Worm (Caenorhabditis elegans) whole organism, L4 larva: ENCODE measurements around the gene F47C12.13.

Experiments used
- F49E8.2 ChIP-seq: sonication (generic microtip); optimal IDR thresholded peaks from 2 replicates; lab custom pipeline; 2016; ENCODE audit warnings: missing compliant biosample characterization, mild to moderate bottlenecking, missing genetic modification characterization, borderline replicate concordance
- T20F7.1 ChIP-seq: fragments of 200-800 bp; sonication (Bioruptor generic); optimal IDR thresholded peaks from 2 replicates; lab custom pipeline; 2018; ENCODE audit warnings: mild to moderate bottlenecking, missing genetic modification characterization, missing compliant biosample characterization
- ZK337.2 ChIP-seq: fragments of 200-800 bp; sonication (Bioruptor generic); IDR thresholded peaks from 2 replicates; pipeline ENCODE4 v1.3.6; 2022; ENCODE audit warnings: missing genetic modification reagents, missing genetic modification characterization, missing compliant biosample characterization
- aha-1 ChIP-seq: fragments of 150-350 bp; peaks from one replicate; lab custom pipeline; 2014; ENCODE audit warnings: missing biosample characterization, missing genetic modification characterization
- ceh-82 ChIP-seq: sonication (generic microtip); optimal IDR thresholded peaks from 2 replicates; lab custom pipeline; 2017; ENCODE audit warnings: missing biosample characterization, missing genetic modification characterization
- cey-2 ChIP-seq: sonication (generic microtip); optimal IDR thresholded peaks from 3 replicates; lab custom pipeline; 2017; ENCODE audit warnings: missing genetic modification characterization, mild to moderate bottlenecking, missing compliant biosample characterization, antibody characterized with exemption, borderline replicate concordance; ENCODE audit not compliant: insufficient read depth
- ctbp-1 ChIP-seq: fragments of 200-800 bp; sonication (Bioruptor generic); IDR thresholded peaks from 2 replicates; pipeline ENCODE4 v1.3.6; 2022; ENCODE audit warnings: missing genetic modification reagents, missing genetic modification characterization, missing compliant biosample characterization
- daf-16 ChIP-seq, 3 experiments: sonication (generic microtip); optimal IDR thresholded peaks; 2 replicates each; lab custom pipeline; 2016 to 2017; ENCODE audit warnings: missing genetic modification characterization in 3 of 3, missing genetic modification reagents in 3 of 3, mild to moderate bottlenecking in 2 of 3, missing compliant biosample characterization in 2 of 3, missing biosample characterization in 1 of 3, moderate library complexity in 1 of 3
- daf-19 ChIP-seq: fragments of 200-800 bp; sonication (Bioruptor generic); conservative IDR thresholded peaks from 2 replicates; pipeline ENCODE4 v1.3.6; 2022; ENCODE audit warnings: missing genetic modification characterization, missing compliant biosample characterization
- dmd-6 ChIP-seq: fragments of 200-800 bp; sonication (Bioruptor generic); IDR thresholded peaks from 2 replicates; pipeline ENCODE4 v1.3.6; 2022; ENCODE audit warnings: missing genetic modification reagents, missing genetic modification characterization, missing compliant biosample characterization
- dve-1 ChIP-seq: sonication (generic microtip); optimal IDR thresholded peaks from 2 replicates; lab custom pipeline; 2017; ENCODE audit warnings: antibody characterized with exemption, mild to moderate bottlenecking, missing genetic modification characterization, missing compliant biosample characterization; ENCODE audit not compliant: insufficient read depth
- egl-27 ChIP-seq: sonication (generic microtip); optimal IDR thresholded peaks from 3 replicates; lab custom pipeline; 2017; ENCODE audit warnings: missing biosample characterization, missing genetic modification reagents, missing genetic modification characterization
- fkh-10 ChIP-seq: fragments of 150-350 bp; optimal IDR thresholded peaks from 2 replicates; lab custom pipeline; 2014; ENCODE audit warnings: missing biosample characterization, missing genetic modification reagents, missing genetic modification characterization
- fos-1 ChIP-seq: fragments of 150-350 bp; optimal IDR thresholded peaks from 2 replicates; lab custom pipeline; 2014; ENCODE audit warnings: missing biosample characterization, missing genetic modification characterization
- hlh-11 ChIP-seq: fragments of 200-800 bp; sonication (Bioruptor generic); optimal IDR thresholded peaks from 2 replicates; lab custom pipeline; 2018; ENCODE audit warnings: mild to moderate bottlenecking, missing genetic modification characterization, missing compliant biosample characterization
- jun-1 ChIP-seq: fragments of 150-350 bp; optimal IDR thresholded peaks from 2 replicates; lab custom pipeline; 2014; ENCODE audit warnings: missing biosample characterization, missing genetic modification reagents, missing genetic modification characterization
- lim-7 ChIP-seq: fragments of 200-800 bp; sonication (Bioruptor generic); IDR thresholded peaks from 2 replicates; pipeline ENCODE4 v1.3.6; 2022; ENCODE audit warnings: missing genetic modification characterization, missing compliant biosample characterization
- lin-1 ChIP-seq: fragments of 200-800 bp; sonication (Bioruptor generic); IDR thresholded peaks from 2 replicates; pipeline ENCODE4 v1.3.6; 2022; ENCODE audit warnings: missing genetic modification reagents, missing genetic modification characterization, missing compliant biosample characterization
- lin-39 ChIP-seq: fragments of 150-350 bp; optimal IDR thresholded peaks from 2 replicates; lab custom pipeline; 2014; ENCODE audit warnings: missing biosample characterization, missing genetic modification reagents, missing genetic modification characterization
- lsy-2 ChIP-seq, 2 experiments: fragments of 150-350 bp in 1 of 2; sonication (generic microtip) in 1 of 2; optimal IDR thresholded peaks; 2 replicates each; lab custom pipeline; 2014 to 2017; ENCODE audit warnings: missing biosample characterization in 2 of 2, missing genetic modification characterization in 2 of 2
- madf-9 ChIP-seq: fragments of 200-800 bp; sonication (Bioruptor generic); conservative IDR thresholded peaks from 2 replicates; pipeline ENCODE4 v1.3.6; 2022; ENCODE audit warnings: missing genetic modification reagents, missing genetic modification characterization, missing compliant biosample characterization
- mdl-1 ChIP-seq, 2 experiments: fragments of 150-350 bp in 1 of 2; sonication (generic microtip) in 1 of 2; optimal IDR thresholded peaks; 2 replicates each; lab custom pipeline; 2014 to 2017; ENCODE audit warnings: missing biosample characterization in 2 of 2, missing genetic modification characterization in 2 of 2
- mep-1 ChIP-seq: fragments of 150-350 bp; sonication (generic microtip); optimal IDR thresholded peaks from 3 replicates; lab custom pipeline; 2014; ENCODE audit warnings: missing biosample characterization, missing genetic modification characterization
- nhr-10 ChIP-seq: fragments of 150-350 bp; optimal IDR thresholded peaks from 2 replicates; lab custom pipeline; 2014; ENCODE audit warnings: missing biosample characterization, missing genetic modification characterization
- nhr-111 ChIP-seq: fragments of 200-800 bp; sonication (Bioruptor generic); optimal IDR thresholded peaks from 2 replicates; lab custom pipeline; 2018; ENCODE audit warnings: mild to moderate bottlenecking, missing genetic modification characterization, missing compliant biosample characterization
- nhr-25 ChIP-seq: sonication (generic microtip); optimal IDR thresholded peaks from 2 replicates; lab custom pipeline; 2017; ENCODE audit warnings: missing genetic modification characterization, mild to moderate bottlenecking, missing compliant biosample characterization, antibody characterized with exemption, moderate library complexity, borderline replicate concordance; ENCODE audit not compliant: insufficient read depth
- nhr-28 ChIP-seq: fragments of 150-350 bp; optimal IDR thresholded peaks from 2 replicates; lab custom pipeline; 2014; ENCODE audit warnings: missing biosample characterization, missing genetic modification characterization
- nhr-48 ChIP-seq: sonication (generic microtip); optimal IDR thresholded peaks from 2 replicates; lab custom pipeline; 2016; ENCODE audit warnings: mild to moderate bottlenecking, missing genetic modification characterization, missing compliant biosample characterization
- nhr-6 ChIP-seq: fragments of 150-350 bp; optimal IDR thresholded peaks from 2 replicates; lab custom pipeline; 2014; ENCODE audit warnings: missing biosample characterization, missing genetic modification characterization
- pha-4 ChIP-seq, 2 experiments: fragments of 150-350 bp in 1 of 2; fragments of 200-800 bp in 1 of 2; sonication (Bioruptor generic) in 1 of 2; IDR thresholded peaks in 1 of 2; optimal IDR thresholded peaks in 1 of 2; 2 replicates each; pipeline versions ENCODE4 v1.3.6 to Lab custom; 2014 to 2022; ENCODE audit warnings: missing genetic modification characterization in 2 of 2, missing genetic modification reagents in 2 of 2, missing biosample characterization in 1 of 2, missing compliant biosample characterization in 1 of 2
- php-3 ChIP-seq: fragments of 200-800 bp; sonication (Bioruptor generic); IDR thresholded peaks from 2 replicates; pipeline ENCODE4 v1.3.6; 2022; ENCODE audit warnings: missing genetic modification reagents, missing genetic modification characterization, missing compliant biosample characterization
- pqm-1 ChIP-seq: sonication (generic microtip); optimal IDR thresholded peaks from 2 replicates; lab custom pipeline; 2017; ENCODE audit warnings: missing biosample characterization, missing genetic modification characterization
- sdz-12 ChIP-seq: fragments of 200-800 bp; sonication (Bioruptor generic); optimal IDR thresholded peaks from 2 replicates; lab custom pipeline; 2018; ENCODE audit warnings: mild to moderate bottlenecking, missing genetic modification characterization, missing compliant biosample characterization
- set-16 ChIP-seq: fragments of 200-800 bp; sonication (Bioruptor generic); IDR thresholded peaks from 2 replicates; pipeline ENCODE4 v1.3.6; 2022; ENCODE audit warnings: missing genetic modification reagents, missing genetic modification characterization, missing compliant biosample characterization
- skn-1 ChIP-seq: fragments of 150-350 bp; optimal IDR thresholded peaks from 2 replicates; lab custom pipeline; 2014; ENCODE audit warnings: missing biosample characterization, missing genetic modification characterization
- spr-3 ChIP-seq: fragments of 200-800 bp; sonication (Bioruptor generic); optimal IDR thresholded peaks from 2 replicates; lab custom pipeline; 2018; ENCODE audit warnings: mild to moderate bottlenecking, missing genetic modification characterization, missing compliant biosample characterization
- vab-7 ChIP-seq: fragments of 200-800 bp; sonication (Bioruptor generic); IDR thresholded peaks from 2 replicates; pipeline ENCODE4 v1.3.6; 2022; ENCODE audit warnings: missing genetic modification reagents, missing genetic modification characterization, missing compliant biosample characterization
- ztf-11 ChIP-seq: fragments of 150-350 bp; optimal IDR thresholded peaks from 2 replicates; lab custom pipeline; 2014; ENCODE audit warnings: missing biosample characterization, missing genetic modification characterization
- ztf-7 ChIP-seq: fragments of 150-350 bp; optimal IDR thresholded peaks from 2 replicates; lab custom pipeline; 2014; ENCODE audit warnings: missing biosample characterization, missing genetic modification characterization

Gene F47C12.13

DNA sequence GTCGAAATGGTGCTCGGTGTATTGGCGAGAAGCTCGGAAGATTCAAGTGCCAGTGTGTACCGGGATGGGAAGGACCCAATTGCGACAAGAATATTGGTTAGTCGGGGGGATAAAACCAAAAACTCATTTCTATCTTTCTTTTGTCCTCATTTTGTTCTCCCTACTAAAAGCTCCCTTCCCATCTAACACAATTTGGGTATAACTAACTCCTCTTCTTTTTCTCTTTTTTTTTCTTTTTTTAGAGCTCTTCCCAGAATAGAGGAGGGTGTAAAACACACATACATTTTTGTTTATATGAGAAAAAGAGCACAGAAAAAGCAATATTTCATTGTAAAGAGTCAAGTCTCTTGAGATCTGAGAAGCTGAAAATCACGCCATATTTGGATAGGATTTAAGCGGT lies 10.9 kb upstream of the F47C12.13 start:
- TF ChIP-seq fkh-10 (GFP tag; lab: Kevin White, UChicago) (peak; percentile 60), dve-1 (no peak)

DNA sequence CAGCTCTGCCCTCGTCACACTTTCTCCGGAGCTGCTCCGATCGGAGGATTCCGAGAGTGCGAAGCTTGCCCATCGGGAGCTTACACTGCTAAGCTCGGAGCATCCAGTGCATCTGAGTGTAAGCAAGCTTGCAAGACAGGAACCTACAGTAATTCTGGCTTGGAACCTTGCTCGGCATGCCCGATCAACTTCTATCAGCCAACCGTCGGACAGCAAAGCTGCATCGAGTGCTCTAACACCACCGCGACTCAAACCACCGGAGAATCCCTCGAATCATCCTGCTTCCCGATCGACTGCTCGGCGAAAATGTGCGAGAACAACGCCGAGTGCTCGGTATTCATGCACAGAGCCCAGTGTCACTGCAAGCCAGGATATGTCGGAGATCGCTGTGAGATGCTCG lies 10.0 kb upstream of the F47C12.13 start:
- peak; percentile 65 for TF ChIP-seq set-16 (GFP tag; lab: Robert Waterston, UW)
- TF ChIP-seq nhr-111, result no peak
- no peak for TF ChIP-seq daf-19 (GFP tag; lab: Robert Waterston, UW)
- TF ChIP-seq aha-1 (tag; lab: Kevin White, UChicago), result peak; percentile 48

DNA sequence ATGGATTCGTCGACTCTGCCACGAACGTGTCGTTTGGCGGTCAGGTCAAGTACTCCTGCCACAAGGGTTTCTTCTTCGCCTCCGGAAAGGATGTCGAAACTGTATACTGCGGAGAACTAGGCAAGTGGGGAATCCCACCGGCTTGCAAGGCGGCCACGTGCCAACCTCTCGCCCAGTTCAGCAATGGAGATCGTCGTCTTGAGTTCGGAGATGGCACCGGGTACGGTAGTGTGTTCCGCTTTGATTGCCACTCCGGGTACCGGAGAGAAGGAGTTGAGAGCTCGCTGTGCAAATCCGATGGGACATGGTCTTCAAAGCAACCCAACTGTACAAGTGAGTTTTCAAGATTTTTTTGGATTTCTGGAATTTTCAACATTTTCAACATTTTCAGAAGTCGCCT lies 5.4 kb upstream of the F47C12.13 start:
- TF ChIP-seq set-16 (GFP tag; lab: Robert Waterston, UW) (peak; percentile 51), cey-2 (no peak)

DNA sequence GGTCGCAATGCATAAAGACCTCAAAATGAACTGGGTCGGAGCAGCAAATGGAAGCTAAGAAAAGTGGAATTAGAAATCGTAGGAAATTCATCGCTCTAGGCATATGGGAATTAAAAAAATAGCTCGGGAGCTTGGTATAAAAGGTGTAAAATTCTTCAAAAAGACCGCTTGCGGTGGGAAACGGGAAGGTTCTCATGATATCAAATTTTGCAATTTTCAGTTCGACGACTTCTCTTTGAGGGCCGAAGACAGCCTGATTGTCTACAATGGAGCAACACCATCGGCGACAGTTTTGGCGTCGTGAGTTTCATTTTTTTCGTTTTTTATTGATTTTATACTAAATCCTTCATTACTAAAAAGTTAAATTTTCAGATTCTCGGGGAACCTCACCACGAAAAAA lies 4.3 kb upstream of the F47C12.13 start, which contains the start of gene F47C12.8:
Gene F47C12.8 (minus strand): TSS at position 101 of the 400 bp plus-strand sequence.
- TF ChIP-seq pha-4 (GFP tag; IDR thresholded peaks at IDR 0.05; lab: Robert Waterston, UW) (no peak), pha-4 (tag; optimal IDR thresholded peaks at IDR 0.05; lab: Kevin White, UChicago) (no peak), ztf-7 (tag; lab: Kevin White, UChicago) (no peak), lim-7 (GFP tag; lab: Robert Waterston, UW) (no peak), vab-7 (GFP tag; lab: Robert Waterston, UW) (no peak), nhr-10 (tag; lab: Kevin White, UChicago) (no peak), madf-9 (GFP tag; lab: Robert Waterston, UW) (no peak)

DNA sequence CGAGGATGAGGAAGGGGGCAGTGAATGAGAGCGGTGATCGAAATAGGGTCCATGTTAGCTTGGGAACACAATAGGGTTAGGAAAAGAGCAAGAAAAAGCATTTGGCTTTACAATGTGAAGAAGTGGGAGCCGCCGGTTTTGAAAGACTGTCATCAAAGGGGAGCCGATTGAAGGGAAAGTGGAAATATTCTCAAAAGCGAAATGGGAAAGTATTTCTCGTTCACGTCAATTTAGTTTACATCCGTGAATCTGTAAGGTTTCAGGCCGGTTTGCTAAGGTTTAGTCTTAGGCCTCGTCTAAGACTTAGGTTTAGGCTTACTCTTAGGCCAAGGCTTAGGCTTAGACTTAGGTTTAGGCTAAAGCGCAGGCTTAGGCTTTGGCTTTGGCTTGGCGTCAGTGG lies 1.2 kb upstream of the F47C12.13 start, which contains the start of gene F47C12.7:
Gene F47C12.7 (minus strand): TSS at position 101 of the 400 bp plus-strand sequence.
- no peak for TF ChIP-seq ztf-11 (tag; lab: Kevin White, UChicago)
- peak; percentile 28 for TF ChIP-seq aha-1 (tag; lab: Kevin White, UChicago)

DNA sequence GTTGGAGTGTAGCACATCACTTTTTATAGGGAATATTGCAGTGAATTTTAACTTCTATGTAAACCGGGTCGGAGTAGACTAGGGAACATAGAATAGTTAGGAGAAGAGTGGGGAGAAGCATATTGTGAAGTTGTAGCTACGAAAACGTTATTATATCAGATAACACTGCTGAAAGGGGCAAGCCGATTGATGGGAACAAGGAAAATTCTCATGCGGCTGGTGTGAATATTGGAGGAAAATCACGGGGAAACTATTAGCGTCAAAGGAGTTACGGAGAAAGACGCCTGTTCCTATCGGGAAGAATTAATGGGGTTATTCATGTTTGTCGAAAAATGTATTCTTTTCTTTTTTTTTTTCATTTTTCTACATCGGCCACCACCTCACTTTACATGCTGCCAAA lies 926 bp downstream of the F47C12.13 start, which contains the start of gene F47C12.6:
Gene F47C12.6 (minus strand): TSS at position 101 of the 400 bp plus-strand sequence.
- TF ChIP-seq dmd-6, result no peak
- TF ChIP-seq fos-1 (tag; lab: Kevin White, UChicago), result no peak
- TF ChIP-seq ztf-11 (tag; lab: Kevin White, UChicago), result no peak
- no peak for TF ChIP-seq skn-1 (tag; lab: Kevin White, UChicago)
- no peak for TF ChIP-seq egl-27 (tag; lab: Kevin White, UChicago)
- no peak for TF ChIP-seq mdl-1 (tag; optimal IDR thresholded peaks at IDR 0.05; lab: Kevin White, UChicago)
- no peak for TF ChIP-seq lsy-2 (tag; optimal IDR thresholded peaks at IDR 0.05; lab: Kevin White, UChicago)
- TF ChIP-seq nhr-6 (tag; lab: Kevin White, UChicago), result no peak
- TF ChIP-seq mep-1 (tag; lab: Kevin White, UChicago), result no peak
- TF ChIP-seq lin-39 (tag; lab: Kevin White, UChicago), result no peak
- no peak for TF ChIP-seq T20F7.1 (GFP tag; lab: Kevin White, UChicago)
- no peak for TF ChIP-seq nhr-28 (tag; lab: Kevin White, UChicago)
- no peak for TF ChIP-seq ZK337.2
- no peak for TF ChIP-seq sdz-12

DNA sequence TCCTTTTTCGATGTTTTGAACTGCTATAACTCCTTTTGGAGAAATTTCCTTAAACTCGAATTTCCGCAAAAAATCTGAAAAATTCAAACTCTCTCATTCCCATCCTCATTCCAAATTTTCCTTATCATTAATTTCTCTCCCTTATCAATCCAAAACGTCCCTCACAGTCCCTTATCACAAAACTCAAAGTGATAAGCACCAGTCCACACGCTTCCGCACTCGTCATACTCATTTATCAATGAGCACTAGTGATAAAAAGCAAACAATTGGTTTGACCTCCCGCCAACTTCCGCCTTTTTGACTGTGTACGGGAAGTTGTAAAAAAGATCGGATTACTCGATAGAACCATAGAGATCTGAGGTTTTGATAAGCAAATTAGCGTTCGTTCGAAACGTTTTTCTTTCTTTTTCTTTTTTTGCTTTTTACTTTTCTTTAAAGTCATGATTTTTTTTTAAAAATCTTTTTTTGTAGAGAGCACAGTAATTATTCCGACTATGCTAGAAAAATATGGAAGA lies 5.5 kb downstream of the F47C12.13 start, which contains the start of gene clec-78:
Gene clec-78 (plus strand): TSS at position 465 of the 515 bp plus-strand sequence.
- no peak for TF ChIP-seq F49E8.2
- peak; percentile 83 for TF ChIP-seq php-3 (GFP tag; lab: Robert Waterston, UW)
- TF ChIP-seq ctbp-1 (GFP tag; lab: Robert Waterston, UW), result no peak
- no peak for TF ChIP-seq nhr-48 (tag; lab: Kevin White, UChicago)
- peak; percentile 79 for TF ChIP-seq jun-1 (tag; lab: Kevin White, UChicago)
- peak; percentile 95 for TF ChIP-seq dmd-6
- no peak for TF ChIP-seq daf-16 (GFP tag; optimal IDR thresholded peaks at IDR 0.05; lab: Kevin White, UChicago)
- TF ChIP-seq daf-16 (tag; optimal IDR thresholded peaks at IDR 0.05; lab: Kevin White, UChicago), result peak; percentile 78
- TF ChIP-seq hlh-11 (tag; lab: Kevin White, UChicago), result peak; percentile 79
- TF ChIP-seq pqm-1 (tag; lab: Kevin White, UChicago), result peak; percentile 99
- TF ChIP-seq spr-3 (GFP tag; lab: Kevin White, UChicago), result no peak
- no peak for TF ChIP-seq nhr-25
- no peak for TF ChIP-seq ceh-82
- peak; percentile 88 for TF ChIP-seq lin-1 (GFP tag; lab: Robert Waterston, UW)
